Fruit fly (Drosophila melanogaster) whole organism, larva: ENCODE data around the gene asl.
A peak's percentile ranks its signal among the peaks of the same experiment; 100 is the strongest.

Source experiments
- noc ChIP-seq: fragments of 200-800 bp; sonication (Bioruptor generic); optimal IDR thresholded peaks from 3 replicates; lab custom pipeline; 2019; ENCODE audit warnings: missing biosample characterization, mild to moderate bottlenecking, missing genetic modification characterization, moderate library complexity

Gene asl

DNA sequence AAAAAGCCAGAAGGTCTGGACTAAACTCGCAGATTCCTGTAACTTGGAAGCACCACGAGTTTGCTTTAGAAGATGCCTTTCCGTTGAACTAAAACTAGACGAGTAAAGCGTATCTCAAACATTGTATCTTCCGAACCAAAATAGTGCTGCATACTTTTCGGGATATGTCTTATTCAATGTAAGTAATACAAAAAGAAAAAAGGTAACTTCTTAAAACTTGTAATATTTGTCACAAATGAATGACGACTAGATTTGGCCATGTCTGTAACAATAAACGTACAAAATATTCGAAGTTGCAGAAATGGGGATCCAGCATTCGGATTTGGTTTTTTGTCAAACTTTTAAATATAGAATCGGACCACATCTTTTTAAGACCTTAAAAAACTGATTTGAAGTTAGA, 11.5 kb downstream of the asl start:
- no peak for TF ChIP-seq noc (tag; lab: Kevin White, UChicago)

DNA sequence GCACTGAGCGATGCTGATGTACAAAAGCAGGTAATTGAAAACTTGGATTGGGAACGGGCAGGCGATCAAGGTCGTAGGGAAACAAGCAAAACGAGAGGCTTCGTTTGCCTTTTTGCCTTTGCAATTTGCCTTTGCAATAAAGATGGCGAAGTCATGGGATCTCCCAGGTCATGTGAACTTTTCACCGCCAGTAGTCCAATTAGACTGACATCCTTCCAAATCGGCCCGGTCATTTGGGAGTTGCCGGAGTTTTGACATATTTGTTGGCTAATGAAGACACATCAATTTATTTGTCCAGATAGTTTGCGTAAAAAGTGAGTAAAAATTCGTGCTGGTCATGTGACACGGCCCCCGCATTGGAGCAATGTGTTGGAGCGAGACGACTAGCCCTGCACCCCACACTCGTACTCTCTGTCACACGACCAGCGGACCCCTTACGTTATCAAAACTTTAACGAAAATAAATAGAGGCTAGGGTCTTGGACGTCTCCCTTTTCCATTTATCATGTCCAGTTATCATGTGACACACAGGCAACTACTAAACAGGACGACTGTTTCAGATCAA, 14.3 kb downstream of the asl start:
- TF ChIP-seq noc (tag; lab: Kevin White, UChicago), result no peak

DNA sequence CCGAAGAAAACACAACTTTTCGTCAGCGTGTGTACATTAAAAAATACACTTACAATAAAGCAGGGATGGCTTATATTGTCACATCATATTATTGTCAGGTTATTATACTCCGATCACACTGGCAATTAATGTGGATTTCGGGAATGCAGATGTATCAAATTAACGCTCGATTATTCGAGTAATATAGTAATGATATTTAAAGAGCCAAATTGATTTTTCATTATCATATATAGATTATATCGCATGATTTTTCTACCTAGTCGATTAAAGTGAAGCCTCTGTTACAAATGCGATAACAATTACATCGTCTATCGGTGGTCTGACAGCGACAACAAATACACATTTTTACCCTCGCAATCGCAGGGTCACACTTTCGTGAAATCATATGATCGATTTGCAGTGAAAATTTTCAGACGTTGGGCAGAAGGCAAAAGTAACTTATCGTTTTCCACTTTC, 14.9 kb downstream of the asl start, which contains the start of the genes noi and Vha26:
Gene noi (minus strand): TSS at position 62 of the 456 bp plus-strand sequence.
Gene Vha26 (plus strand): TSS at position 366 of the 456 bp plus-strand sequence.
- TF ChIP-seq noc (tag; lab: Kevin White, UChicago), result no peak

DNA sequence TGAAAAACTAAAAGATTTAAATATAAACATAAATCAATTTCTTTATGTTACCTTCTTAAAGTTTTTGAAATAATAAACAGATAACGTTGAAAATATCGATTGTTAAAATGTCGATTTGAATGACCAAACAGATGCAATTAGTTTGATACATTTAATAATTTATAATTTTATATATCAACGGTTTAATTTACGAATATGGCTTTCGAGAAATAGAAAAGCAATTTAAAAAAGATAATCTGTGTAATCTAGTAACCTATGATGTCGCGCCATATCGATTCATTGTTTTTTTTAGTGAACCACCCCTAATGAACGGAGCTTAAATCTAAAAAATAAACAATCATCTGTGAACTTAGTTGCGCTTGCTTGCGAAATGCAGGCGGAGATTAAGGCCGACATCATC, 17.8 kb downstream of the asl start, which contains the start of gene PolZ2:
Gene PolZ2 (plus strand): TSS at position 301 of the 400 bp plus-strand sequence.
- no peak for TF ChIP-seq noc (tag; lab: Kevin White, UChicago)

DNA sequence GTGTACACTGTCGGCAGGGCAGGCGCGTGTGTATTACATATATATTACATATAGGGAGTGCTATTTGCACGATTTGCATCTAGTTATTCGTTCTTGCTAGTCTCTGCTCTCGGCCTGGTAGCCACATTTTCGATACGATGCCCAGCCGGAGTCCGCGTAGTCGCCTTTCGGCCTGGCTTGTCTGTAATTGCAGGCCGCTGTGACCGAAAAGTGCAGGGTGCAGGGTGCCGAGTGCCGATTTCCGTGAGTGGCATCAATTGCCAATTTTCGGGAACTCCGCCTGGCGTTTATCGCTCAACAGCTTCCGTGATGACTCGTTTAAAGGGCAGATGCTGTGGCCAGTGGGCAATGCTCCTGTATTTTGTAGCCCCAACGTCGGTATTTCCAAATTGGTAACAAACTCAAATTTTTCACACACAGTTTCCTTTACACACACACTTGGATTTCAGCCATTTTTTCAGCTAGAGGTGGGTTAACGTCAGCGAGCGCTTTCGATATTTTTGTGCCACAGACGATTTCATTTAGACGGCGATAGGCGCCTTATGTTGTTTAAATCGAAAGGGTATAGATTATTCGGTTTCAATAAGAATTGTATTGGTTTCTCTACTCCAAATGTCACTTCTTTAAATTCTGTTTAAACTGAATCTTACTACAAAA, 18.4 kb downstream of the asl start, which contains the start of gene CG2926:
Gene CG2926 (minus strand): TSS at position 518 of the 657 bp plus-strand sequence.
- no peak for TF ChIP-seq noc (tag; lab: Kevin White, UChicago)

DNA sequence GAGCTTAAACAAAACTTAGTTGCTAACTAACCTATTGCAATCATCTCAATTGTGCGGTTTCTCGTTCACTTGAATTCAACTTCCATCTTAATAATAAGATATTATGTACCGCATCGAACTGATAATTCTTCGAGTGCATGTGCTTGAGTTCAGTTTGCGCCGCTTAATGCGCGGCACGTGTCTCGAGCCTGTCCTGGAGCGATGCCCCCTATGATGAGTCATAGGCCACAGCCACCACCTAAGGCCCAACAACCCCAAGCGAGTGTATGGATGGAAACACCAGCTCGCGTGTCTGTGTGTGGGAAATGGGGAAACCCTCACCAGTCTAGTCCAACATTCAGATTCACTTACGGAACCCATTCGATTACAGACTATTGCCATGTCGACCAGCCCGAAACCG, 32.5 kb downstream of the asl start:
- TF ChIP-seq noc (tag; lab: Kevin White, UChicago), result no peak

DNA sequence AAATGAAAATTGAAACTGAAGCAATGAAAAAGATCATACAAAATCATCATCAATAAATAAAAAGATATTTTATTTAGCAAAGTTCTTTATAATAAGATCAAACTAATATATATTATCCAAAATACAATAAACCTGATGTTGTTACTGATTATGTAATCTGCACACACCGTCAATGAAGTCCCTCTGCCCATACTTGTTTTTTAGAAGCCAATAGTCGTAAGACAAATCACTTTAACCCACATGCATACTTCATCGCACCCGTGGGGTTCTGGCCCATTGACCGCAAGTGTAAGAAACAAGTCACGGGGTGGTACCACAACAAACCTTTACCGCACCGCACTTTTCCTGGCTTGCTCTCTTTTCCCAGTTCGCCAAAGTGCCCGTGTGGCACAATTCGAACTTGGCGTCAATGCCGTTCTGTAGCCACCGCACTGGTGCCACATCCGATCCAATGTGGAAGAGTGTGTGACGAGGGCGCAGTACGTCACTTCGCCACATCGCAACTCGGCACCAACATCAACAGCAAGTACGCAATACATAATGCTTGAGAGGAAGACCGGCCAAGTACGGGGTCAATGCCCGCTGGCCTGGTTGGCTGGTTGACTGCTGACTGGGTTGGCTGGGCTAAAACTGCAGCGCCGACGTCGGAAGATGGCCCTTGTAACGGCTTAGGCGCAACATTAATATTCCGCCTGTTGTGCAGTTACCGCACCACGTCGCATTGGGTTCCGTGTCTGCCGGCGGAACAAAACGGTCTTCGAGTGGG, 33.3 kb downstream of the asl start:
- no peak for TF ChIP-seq noc (tag; lab: Kevin White, UChicago)

DNA sequence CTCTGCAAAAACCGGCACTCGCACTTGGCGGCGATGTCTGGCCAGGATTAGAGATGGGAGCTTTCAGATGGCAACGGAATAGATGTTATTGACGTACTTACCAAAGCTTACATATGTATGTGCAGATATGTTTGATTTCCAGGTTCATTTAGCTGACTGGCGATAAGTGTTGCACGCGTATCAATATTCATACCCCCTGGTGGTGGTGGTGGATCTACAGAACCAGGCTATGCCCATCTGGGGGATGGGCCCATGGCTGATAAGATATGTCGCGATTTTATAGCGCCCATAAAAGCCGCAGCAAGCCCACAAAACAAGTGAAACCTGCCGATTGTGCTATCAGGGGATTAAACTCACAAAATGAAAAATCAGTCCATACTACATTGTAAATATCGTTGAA, 34.6 kb downstream of the asl start:
- TF ChIP-seq noc (tag; lab: Kevin White, UChicago), result no peak

DNA sequence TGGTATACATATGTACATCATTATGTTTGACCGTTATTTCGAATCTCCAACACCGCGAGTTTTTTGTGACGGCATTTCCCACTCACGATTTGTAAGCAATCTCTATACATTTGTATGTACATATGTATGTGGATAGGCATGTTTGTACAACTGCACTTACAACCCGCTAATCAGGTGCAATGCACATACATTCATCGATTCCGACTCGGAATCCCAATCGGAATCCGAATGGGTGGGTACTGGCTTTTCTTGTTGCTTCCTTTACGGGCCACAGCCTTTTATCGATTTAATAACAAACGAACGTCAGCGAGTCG, 34.9 kb downstream of the asl start:
- no peak for TF ChIP-seq noc (tag; lab: Kevin White, UChicago)

DNA sequence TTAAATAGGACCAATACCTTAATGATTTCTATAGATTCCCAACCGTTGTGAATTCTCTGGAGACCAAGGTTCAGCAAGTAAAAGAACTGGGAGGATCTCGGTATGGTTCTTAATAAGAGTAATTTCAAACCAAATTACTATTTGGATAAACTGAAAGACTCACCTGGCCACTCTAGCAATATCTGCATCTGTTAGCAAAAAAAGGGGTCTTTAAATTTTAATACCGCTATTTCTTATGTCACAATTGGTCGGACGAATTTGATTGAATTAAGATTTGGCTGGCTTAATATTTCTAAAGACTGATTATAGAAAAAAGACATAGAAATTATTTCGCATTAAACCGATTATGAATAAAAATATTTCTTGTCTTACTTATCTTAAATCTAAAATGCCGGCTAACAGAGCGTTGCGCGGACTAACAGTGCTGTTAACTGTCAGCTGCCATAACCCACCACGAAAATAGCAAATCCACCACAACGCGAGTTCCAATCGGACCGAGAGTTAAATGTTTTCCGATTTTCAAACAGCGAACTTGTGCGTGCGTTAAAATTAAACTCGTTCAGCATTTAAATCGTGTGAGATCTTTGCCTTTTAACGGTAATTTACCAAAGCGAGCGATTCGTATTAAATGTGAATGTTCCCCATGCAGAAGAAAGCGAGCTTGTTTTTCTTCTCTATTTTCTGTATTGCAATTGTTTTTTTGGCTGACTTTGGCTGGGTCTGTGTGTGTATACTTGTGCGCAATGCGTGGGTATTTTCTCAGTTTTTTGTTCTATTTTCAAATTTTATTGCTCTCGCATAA, 35.5 kb downstream of the asl start, which contains the start of gene CRMP:
Gene CRMP (plus strand): TSS at position 474 of the 802 bp plus-strand sequence.
- no peak for TF ChIP-seq noc (tag; lab: Kevin White, UChicago)

DNA sequence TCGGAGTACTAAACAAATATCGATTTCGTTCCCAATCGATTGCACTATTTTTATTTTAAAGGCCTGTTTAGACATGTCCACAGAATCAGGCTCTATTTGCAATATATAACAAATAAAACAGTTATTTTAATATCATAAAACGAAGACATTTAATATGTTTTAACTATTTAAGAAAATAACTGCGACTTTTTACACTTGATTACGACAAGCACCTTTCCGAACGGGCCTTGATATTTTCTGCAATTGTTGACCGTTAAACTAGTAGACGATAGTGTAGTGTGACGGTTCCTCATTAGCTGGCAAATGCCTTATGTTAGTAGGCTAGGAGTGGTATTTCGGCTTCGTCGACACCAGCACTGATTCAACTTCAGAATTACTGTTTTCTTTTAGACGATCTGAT, 37.8 kb downstream of the asl start, which contains the start of the genes CG2931 and Rheb:
Gene CG2931 (minus strand): TSS at position 26 of the 400 bp plus-strand sequence.
Gene Rheb (plus strand): TSS at position 332 of the 400 bp plus-strand sequence.
- TF ChIP-seq noc (tag; lab: Kevin White, UChicago), result peak; percentile 23

DNA sequence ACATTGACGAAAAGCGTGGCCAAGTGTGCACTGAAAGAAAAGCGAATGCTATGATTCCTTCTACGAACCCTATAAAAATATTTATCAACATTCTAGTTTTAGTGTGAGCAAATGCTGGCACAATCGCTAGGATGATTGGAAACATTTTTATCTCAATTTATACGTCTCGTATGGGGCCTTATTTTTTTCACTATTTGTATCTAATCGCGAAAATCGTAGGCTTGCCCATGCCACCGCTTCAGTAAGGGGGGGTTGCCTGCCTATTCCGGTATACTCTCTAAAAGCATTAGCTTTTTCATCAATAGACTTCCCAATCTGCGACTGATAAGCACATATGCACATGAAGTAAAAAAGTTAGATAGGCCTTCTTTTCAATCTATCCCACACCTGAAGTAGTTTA, 40.7 kb downstream of the asl start:
- peak; percentile 88 for TF ChIP-seq noc (tag; lab: Kevin White, UChicago)

DNA sequence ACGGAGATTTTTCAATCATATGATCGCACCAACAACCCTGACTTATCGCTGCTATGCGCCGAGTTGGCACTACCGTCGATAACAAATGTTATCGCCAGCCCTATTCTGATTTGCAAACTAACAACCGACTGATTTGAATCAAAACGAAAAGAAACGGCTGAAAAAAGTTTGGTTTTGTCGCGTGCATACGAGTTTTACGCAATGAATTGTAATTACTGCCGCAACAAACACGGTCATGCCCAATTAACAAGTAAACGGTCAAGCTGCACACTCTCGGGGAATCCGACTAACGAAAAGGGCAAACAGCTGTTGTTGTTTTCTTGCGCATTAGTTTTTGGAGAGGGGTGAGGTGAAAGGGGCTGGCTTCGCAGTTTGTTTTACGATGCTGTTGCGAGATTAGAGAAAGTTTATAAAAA, 41.6 kb downstream of the asl start, which contains the start of the genes CG14671 and CG12746:
Gene CG14671 (minus strand): TSS at position 41 of the 416 bp plus-strand sequence.
Gene CG12746 (plus strand): TSS at position 91 of the 416 bp plus-strand sequence.
- no peak for TF ChIP-seq noc (tag; lab: Kevin White, UChicago)

DNA sequence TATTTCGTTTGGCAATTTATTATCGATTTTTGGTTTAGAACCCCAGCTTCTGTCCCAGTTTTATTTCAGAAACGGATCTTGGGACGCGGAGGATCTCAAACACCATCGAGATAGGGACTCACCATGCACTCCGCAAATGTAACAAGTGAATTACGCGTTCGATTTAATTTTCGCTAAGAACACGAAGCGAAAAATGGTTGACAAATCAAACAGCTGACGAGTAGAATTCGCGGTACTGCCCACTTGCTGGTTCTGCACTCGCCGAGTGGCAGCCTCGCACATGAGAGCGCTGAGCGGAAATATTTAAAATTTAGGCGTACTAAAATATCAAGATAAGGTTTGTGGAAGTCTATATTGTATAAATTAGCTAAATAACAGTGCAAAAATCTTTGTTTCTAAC, 42.9 kb downstream of the asl start, which contains the start of gene Pi4KIIalpha:
Gene Pi4KIIalpha (minus strand): TSS at position 233 of the 400 bp plus-strand sequence.
- no peak for TF ChIP-seq noc (tag; lab: Kevin White, UChicago)

DNA sequence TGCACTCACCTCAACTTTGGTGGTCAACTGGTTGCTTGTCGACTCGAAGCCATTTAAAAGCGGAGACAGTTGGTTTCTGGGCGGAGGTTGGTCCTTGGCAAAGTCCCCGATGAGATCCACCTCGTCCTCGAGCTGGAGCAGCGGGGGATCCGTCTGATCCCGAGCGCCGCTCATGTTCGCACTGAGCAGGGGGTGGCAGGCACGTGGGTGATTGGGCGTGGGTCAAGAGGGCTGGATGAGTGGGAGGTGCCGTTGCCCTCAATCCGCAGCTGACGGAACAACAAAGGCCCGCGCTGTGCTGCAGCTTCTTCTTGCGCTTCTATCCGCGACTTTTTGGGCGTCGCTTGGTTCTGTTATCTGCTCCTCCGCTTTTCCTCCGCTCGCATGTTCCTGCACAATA, 43.4 kb downstream of the asl start:
- TF ChIP-seq noc (tag; lab: Kevin White, UChicago), result no peak
